Fruit fly (Drosophila melanogaster) whole organism, prepupa: ENCODE measurements around the gene CG6118.

Experiments
- Blimp-1 ChIP-seq: fragments of 200-800 bp; sonication (Bioruptor generic); optimal IDR thresholded peaks from 3 replicates; lab custom pipeline; 2017; ENCODE audit warnings: missing biosample characterization, missing genetic modification characterization, mild to moderate bottlenecking, moderate library complexity, missing genetic modification reagents
- CG10669 ChIP-seq: fragments of 200-800 bp; sonication (Bioruptor generic); optimal IDR thresholded peaks from 3 replicates; lab custom pipeline; 2018; ENCODE audit warnings: missing biosample characterization, mild to moderate bottlenecking, missing genetic modification characterization, moderate library complexity
- CG11294 ChIP-seq: fragments of 200-800 bp; sonication (Bioruptor generic); IDR thresholded peaks from 2 replicates; pipeline ENCODE4 v1.3.6; 2022; ENCODE audit warnings: missing biosample characterization, missing genetic modification characterization
- CG11762 ChIP-seq: fragments of 200-800 bp; sonication (Bioruptor generic); optimal IDR thresholded peaks from 3 replicates; lab custom pipeline; 2016; ENCODE audit warnings: missing biosample characterization, missing genetic modification characterization; ENCODE audit not compliant: insufficient read depth
- CG11902 ChIP-seq: fragments of 200-800 bp; sonication (Bioruptor generic); optimal IDR thresholded peaks from 3 replicates; lab custom pipeline; 2016; ENCODE audit warnings: missing biosample characterization, missing genetic modification characterization
- CG15336 ChIP-seq: fragments of 200-800 bp; sonication (Bioruptor generic); IDR thresholded peaks from 2 replicates; pipeline ENCODE4 v1.3.6; 2022; ENCODE audit warnings: missing biosample characterization, missing genetic modification characterization
- CG1621 ChIP-seq: fragments of 200-800 bp; sonication (Bioruptor generic); optimal IDR thresholded peaks from 3 replicates; lab custom pipeline; 2018; ENCODE audit warnings: missing biosample characterization, mild to moderate bottlenecking, missing genetic modification characterization
- CG3032 ChIP-seq: fragments of 200-800 bp; optimal IDR thresholded peaks from 2 replicates; lab custom pipeline; 2019; ENCODE audit warnings: missing biosample characterization, mild to moderate bottlenecking, missing genetic modification characterization, moderate library complexity
- CG31627 ChIP-seq: fragments of 200-800 bp; sonication (Bioruptor generic); optimal IDR thresholded peaks from 3 replicates; lab custom pipeline; 2016; ENCODE audit warnings: missing biosample characterization, missing genetic modification characterization
- CG32006 ChIP-seq: fragments of 200-800 bp; sonication (Bioruptor generic); optimal IDR thresholded peaks from 3 replicates; lab custom pipeline; 2017; ENCODE audit warnings: missing biosample characterization, mild to moderate bottlenecking, missing genetic modification characterization
- CG34406 ChIP-seq: fragments of 200-800 bp; sonication (Bioruptor generic); optimal IDR thresholded peaks from 3 replicates; lab custom pipeline; 2016; ENCODE audit warnings: missing biosample characterization, missing genetic modification characterization
- CG6276 ChIP-seq: fragments of 200-800 bp; sonication (Bioruptor generic); optimal IDR thresholded peaks from 2 replicates; lab custom pipeline; 2017; ENCODE audit warnings: missing biosample characterization, mild to moderate bottlenecking, missing genetic modification characterization
- CG6792 ChIP-seq: fragments of 200-800 bp; sonication (Bioruptor generic); optimal IDR thresholded peaks from 3 replicates; lab custom pipeline; 2016; ENCODE audit warnings: missing biosample characterization, missing genetic modification characterization
- CG6808 ChIP-seq: fragments of 200-800 bp; sonication (Bioruptor generic); optimal IDR thresholded peaks from 3 replicates; lab custom pipeline; 2017; ENCODE audit warnings: missing biosample characterization, missing genetic modification characterization, mild to moderate bottlenecking, moderate library complexity, missing genetic modification reagents
- CG6854 ChIP-seq: fragments of 200-800 bp; sonication (Bioruptor generic); optimal IDR thresholded peaks from 2 replicates; lab custom pipeline; 2017; ENCODE audit warnings: missing biosample characterization, mild to moderate bottlenecking, missing genetic modification characterization
- CG7368 ChIP-seq: fragments of 200-800 bp; sonication (Bioruptor generic); optimal IDR thresholded peaks from 3 replicates; lab custom pipeline; 2016; ENCODE audit warnings: missing biosample characterization, missing genetic modification characterization
- CG8119 ChIP-seq: fragments of 200-800 bp; sonication (Bioruptor generic); IDR thresholded peaks from 3 replicates; pipeline ENCODE4 v1.3.6; 2022; ENCODE audit warnings: missing biosample characterization, missing genetic modification characterization
- CG8319 ChIP-seq: fragments of 200-800 bp; sonication (Bioruptor generic); optimal IDR thresholded peaks from 3 replicates; lab custom pipeline; 2016; ENCODE audit warnings: missing biosample characterization, missing genetic modification characterization
- CG9139 ChIP-seq: fragments of 200-800 bp; sonication (Bioruptor generic); optimal IDR thresholded peaks from 3 replicates; lab custom pipeline; 2017; ENCODE audit warnings: missing biosample characterization, mild to moderate bottlenecking, missing genetic modification characterization
- Eip93F ChIP-seq: fragments of 200-800 bp; sonication (Bioruptor generic); optimal IDR thresholded peaks from 2 replicates; lab custom pipeline; 2016; ENCODE audit warnings: missing biosample characterization, mild to moderate bottlenecking, missing genetic modification characterization
- Ets21C ChIP-seq: fragments of 200-800 bp; sonication (Bioruptor generic); optimal IDR thresholded peaks from 3 replicates; lab custom pipeline; 2016; ENCODE audit warnings: missing biosample characterization, missing genetic modification characterization
- Ets96B ChIP-seq: fragments of 200-800 bp; optimal IDR thresholded peaks from 2 replicates; lab custom pipeline; 2019; ENCODE audit warnings: missing biosample characterization, mild to moderate bottlenecking, missing genetic modification characterization, moderate library complexity
- Gug ChIP-seq: fragments of 200-800 bp; sonication (Bioruptor generic); IDR thresholded peaks from 2 replicates; pipeline ENCODE4 v1.3.6; 2022; ENCODE audit warnings: missing biosample characterization, missing genetic modification characterization
- Hr38 ChIP-seq: sonication (Bioruptor generic); optimal IDR thresholded peaks from 2 replicates; lab custom pipeline; 2016; ENCODE audit warnings: missing biosample characterization, missing genetic modification characterization
- Hr39 ChIP-seq: fragments of 200-800 bp; sonication (Bioruptor generic); optimal IDR thresholded peaks from 2 replicates; lab custom pipeline; 2016; ENCODE audit warnings: missing biosample characterization, missing genetic modification characterization
- Lpt ChIP-seq: fragments of 200-800 bp; sonication (Bioruptor generic); optimal IDR thresholded peaks from 3 replicates; lab custom pipeline; 2016; ENCODE audit warnings: missing biosample characterization, missing genetic modification characterization
- Met ChIP-seq: fragments of 200-800 bp; sonication (Bioruptor generic); optimal IDR thresholded peaks from 3 replicates; lab custom pipeline; 2016; ENCODE audit warnings: missing biosample characterization, missing genetic modification characterization
- OdsH ChIP-seq: fragments of 200-800 bp; sonication (Bioruptor generic); optimal IDR thresholded peaks from 3 replicates; lab custom pipeline; 2016; ENCODE audit warnings: missing biosample characterization, missing genetic modification characterization
- Smox ChIP-seq: fragments of 200-800 bp; sonication (Bioruptor generic); optimal IDR thresholded peaks from 3 replicates; lab custom pipeline; 2016; ENCODE audit warnings: missing biosample characterization, missing genetic modification characterization
- Sox14 ChIP-seq: fragments of 200-800 bp; sonication (Bioruptor generic); optimal IDR thresholded peaks from 3 replicates; lab custom pipeline; 2016; ENCODE audit warnings: missing biosample characterization, missing genetic modification characterization
- Sox15 ChIP-seq: fragments of 200-800 bp; sonication (Bioruptor generic); optimal IDR thresholded peaks from 3 replicates; lab custom pipeline; 2016; ENCODE audit warnings: missing biosample characterization, missing genetic modification characterization
- acj6 ChIP-seq: fragments of 200-800 bp; sonication (Bioruptor generic); optimal IDR thresholded peaks from 3 replicates; lab custom pipeline; 2016; ENCODE audit warnings: missing biosample characterization, missing genetic modification characterization
- dac ChIP-seq: fragments of 200-800 bp; sonication (Bioruptor generic); optimal IDR thresholded peaks from 2 replicates; lab custom pipeline; 2017; ENCODE audit warnings: missing biosample characterization, mild to moderate bottlenecking, missing genetic modification characterization
- dsx ChIP-seq: fragments of 200-800 bp; optimal IDR thresholded peaks from 3 replicates; lab custom pipeline; 2019; ENCODE audit warnings: missing biosample characterization, mild to moderate bottlenecking, missing genetic modification characterization, moderate library complexity; ENCODE audit not compliant: poor library complexity, severe bottlenecking
- eg ChIP-seq: fragments of 200-800 bp; sonication (Bioruptor generic); IDR thresholded peaks from 3 replicates; pipeline ENCODE4 v1.3.6; 2022; ENCODE audit warnings: missing biosample characterization, missing genetic modification characterization
- esn ChIP-seq: fragments of 200-800 bp; sonication (Bioruptor generic); optimal IDR thresholded peaks from 2 replicates; lab custom pipeline; 2016; ENCODE audit warnings: missing biosample characterization, mild to moderate bottlenecking, missing genetic modification characterization, moderate library complexity
- fd85E ChIP-seq: fragments of 200-800 bp; sonication (Bioruptor generic); optimal IDR thresholded peaks from 3 replicates; lab custom pipeline; 2016; ENCODE audit warnings: missing biosample characterization, missing genetic modification characterization
- fkh ChIP-seq: fragments of 200-800 bp; sonication (Bioruptor generic); optimal IDR thresholded peaks from 3 replicates; lab custom pipeline; 2017; ENCODE audit warnings: missing biosample characterization, mild to moderate bottlenecking, missing genetic modification characterization, moderate library complexity
- lz ChIP-seq: fragments of 200-800 bp; sonication (Bioruptor generic); optimal IDR thresholded peaks from 3 replicates; lab custom pipeline; 2016; ENCODE audit warnings: missing biosample characterization, missing genetic modification characterization
- net ChIP-seq: fragments of 200-800 bp; sonication (Bioruptor generic); optimal IDR thresholded peaks from 3 replicates; lab custom pipeline; 2016; ENCODE audit warnings: missing biosample characterization, missing genetic modification characterization
- pdm3 ChIP-seq: fragments of 200-800 bp; sonication (Bioruptor generic); optimal IDR thresholded peaks from 3 replicates; lab custom pipeline; 2016; ENCODE audit warnings: missing biosample characterization, missing genetic modification characterization
- ss ChIP-seq, 2 experiments: fragments of 200-800 bp; sonication (Bioruptor generic); optimal IDR thresholded peaks; 2 replicates in 1 of 2; 3 replicates in 1 of 2; lab custom pipeline; 2017 to 2018; ENCODE audit warnings: mild to moderate bottlenecking in 2 of 2, missing biosample characterization in 2 of 2, missing genetic modification characterization in 2 of 2, moderate library complexity in 1 of 2
- topi ChIP-seq: fragments of 200-800 bp; sonication (Bioruptor generic); optimal IDR thresholded peaks from 3 replicates; lab custom pipeline; 2016; ENCODE audit warnings: missing biosample characterization, missing genetic modification characterization
- vri ChIP-seq: fragments of 200-800 bp; sonication (Bioruptor generic); optimal IDR thresholded peaks from 3 replicates; lab custom pipeline; 2016; ENCODE audit warnings: missing biosample characterization, mild to moderate bottlenecking, missing genetic modification characterization

Gene CG6118

DNA sequence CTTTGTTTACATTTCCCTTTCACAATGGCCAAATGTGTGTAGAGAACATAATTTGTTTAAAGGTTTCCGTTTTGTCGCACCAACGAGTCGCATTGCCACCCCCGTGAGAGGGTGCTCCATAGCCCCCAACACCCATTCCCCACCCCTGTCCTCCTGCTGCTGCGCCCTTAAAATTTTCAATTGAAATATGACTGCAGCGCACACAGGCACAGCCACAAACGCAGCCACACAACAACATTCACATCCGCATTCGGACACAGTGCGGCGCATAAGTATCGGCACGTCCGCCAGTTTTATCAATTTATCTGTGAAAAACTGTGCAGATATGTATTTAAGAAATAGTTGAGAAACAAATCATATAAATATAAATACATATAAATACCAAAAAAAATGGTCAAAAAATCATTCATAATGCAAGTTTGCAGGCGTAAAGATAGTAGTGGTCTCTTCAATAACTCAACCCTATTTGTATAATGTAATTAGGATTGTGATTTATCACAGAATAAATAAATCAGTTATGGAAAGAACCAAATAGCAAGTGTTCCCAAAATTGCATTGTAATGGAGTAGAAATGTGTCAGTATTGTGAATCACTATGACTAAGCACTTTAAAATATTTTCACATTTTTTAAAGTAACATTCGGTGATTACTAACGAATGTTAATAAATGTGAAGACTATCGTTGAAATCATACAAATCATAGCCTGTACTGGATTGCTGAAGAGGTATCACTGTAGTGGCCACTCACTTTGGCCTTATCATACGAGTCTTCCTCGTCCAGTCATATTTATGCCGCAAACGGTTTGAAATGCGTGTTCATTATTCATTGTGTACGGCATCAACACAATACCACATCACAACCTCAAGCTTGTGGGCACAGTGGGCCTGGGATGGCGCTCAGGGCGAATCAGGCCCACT, 24.5 kb downstream of the CG6118 start (continued):
- peak; percentile 61 for TF ChIP-seq CG32006
- TF ChIP-seq Sox14, result peak; percentile 43
- peak; percentile 45 for TF ChIP-seq dac
- TF ChIP-seq pdm3 (GFP tag; lab: Kevin White, UChicago), result peak; percentile 42
- peak; percentile 44 for TF ChIP-seq CG34406
- peak; percentile 31 for TF ChIP-seq CG6276 (GFP tag; lab: Kevin White, UChicago)
- peak; percentile 49 for TF ChIP-seq Smox (GFP tag; lab: Kevin White, UChicago)
- no peak for TF ChIP-seq Blimp-1 (GFP tag; lab: Kevin White, UChicago)
- 0 out of 3 replicates have a peak, but pooled peaks have one; percentile 12 for TF ChIP-seq CG8119 (GFP tag; lab: Robert Waterston, UW)
- TF ChIP-seq CG3032 (tag; lab: Kevin White, UChicago), result no peak
- TF ChIP-seq Ets21C (GFP tag; lab: Kevin White, UChicago), result no peak
- no peak for TF ChIP-seq CG6854
- peak; percentile 36 for TF ChIP-seq lz
- TF ChIP-seq ss (GFP tag; optimal IDR thresholded peaks at IDR 0.05; lab: Kevin White, UChicago), result no peak
- peak; percentile 43 for TF ChIP-seq fkh (GFP tag; lab: Kevin White, UChicago)
- TF ChIP-seq dsx (GFP tag; lab: Kevin White, UChicago), result no peak
- TF ChIP-seq Eip93F (GFP tag; lab: Kevin White, UChicago), result peak; percentile 25
- 0 out of 2 replicates have a peak, but pooled peaks have one; percentile 22 for TF ChIP-seq Gug (GFP tag; lab: Robert Waterston, UW)
- no peak for TF ChIP-seq Ets96B (tag; lab: Kevin White, UChicago)
- peak; percentile 13 for TF ChIP-seq CG10669 (GFP tag; lab: Kevin White, UChicago)
- no peak for TF ChIP-seq fd85E (GFP tag; lab: Kevin White, UChicago)
- TF ChIP-seq Sox15, result no peak
- TF ChIP-seq topi, result peak; percentile 38
- TF ChIP-seq OdsH, result peak; percentile 43
- no peak for TF ChIP-seq acj6 (GFP tag; lab: Kevin White, UChicago)
- TF ChIP-seq Met (GFP tag; lab: Kevin White, UChicago), result peak; percentile 44
- no peak for TF ChIP-seq CG6808 (GFP tag; lab: Kevin White, UChicago)
- peak; percentile 69 for TF ChIP-seq eg (GFP tag; lab: Robert Waterston, UW)

DNA sequence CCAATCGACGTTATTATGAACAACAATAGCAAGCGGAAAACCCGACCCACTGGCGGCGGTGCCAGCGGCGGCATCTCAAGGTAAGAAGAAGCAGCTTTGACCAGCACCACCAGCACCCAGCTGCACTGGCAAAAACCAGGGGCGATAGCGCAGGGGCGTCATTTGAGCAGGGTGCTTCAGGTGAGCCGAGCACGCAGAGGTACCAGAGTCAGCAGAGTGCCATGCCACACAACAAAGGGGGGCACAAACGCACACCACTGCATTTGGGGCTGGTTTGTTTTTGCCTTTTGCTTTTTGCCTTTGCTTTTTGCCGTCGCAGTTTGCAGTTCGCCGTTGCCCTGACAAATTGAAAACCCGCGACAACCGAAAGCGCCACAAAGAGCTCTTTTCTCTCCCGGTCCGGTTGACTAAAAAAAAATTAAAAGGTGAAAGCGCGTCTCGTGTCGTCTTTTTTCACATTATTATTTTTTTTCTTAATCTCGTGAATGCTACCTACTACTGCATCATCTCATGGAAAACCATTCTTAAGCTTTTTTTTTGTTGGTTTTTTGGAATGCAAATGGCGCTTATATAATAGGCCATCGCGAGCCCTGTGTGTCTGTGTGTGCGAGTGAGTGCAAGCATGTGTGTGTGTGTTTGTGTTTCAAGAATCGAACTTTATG, 25.3 kb downstream of the CG6118 start:
- TF ChIP-seq dsx (GFP tag; lab: Kevin White, UChicago) (no peak), dac (peak; percentile 40), vri (GFP tag; lab: Kevin White, UChicago) (peak; percentile 62), Ets96B (tag; lab: Kevin White, UChicago) (no peak), CG8319 (no peak), CG7368 (GFP tag; lab: Kevin White, UChicago) (peak; percentile 4), topi (peak; percentile 32), CG11762 (peak; percentile 5), esn (GFP tag; lab: Kevin White, UChicago) (peak; percentile 14), CG1621 (tag; lab: Kevin White, UChicago) (no peak), OdsH (peak; percentile 13), Eip93F (GFP tag; lab: Kevin White, UChicago) (no peak), Sox15 (no peak), Blimp-1 (GFP tag; lab: Kevin White, UChicago) (no peak), CG15336 (GFP tag; lab: Robert Waterston, UW) (peak; percentile 64; the same call in 1 of the 2 replicates), CG6276 (GFP tag; lab: Kevin White, UChicago) (no peak), Ets21C (GFP tag; lab: Kevin White, UChicago) (no peak), CG6792 (no peak), Hr39 (no peak), Lpt (peak; percentile 37), Gug (GFP tag; lab: Robert Waterston, UW) (0 out of 2 replicates have a peak, but pooled peaks have one; percentile 42), CG11294 (GFP tag; lab: Robert Waterston, UW) (peak; percentile 48; the same call in 1 of the 2 replicates), CG31627 (GFP tag; lab: Kevin White, UChicago) (peak; percentile 23), net (GFP tag; lab: Kevin White, UChicago) (peak; percentile 23), Met (GFP tag; lab: Kevin White, UChicago) (peak; percentile 15), acj6 (GFP tag; lab: Kevin White, UChicago) (no peak), eg (GFP tag; lab: Robert Waterston, UW) (peak; percentile 65; the same call in 2 of the 3 replicates), pdm3 (GFP tag; lab: Kevin White, UChicago) (peak; percentile 1), CG9139 (GFP tag; lab: Kevin White, UChicago) (no peak), CG11902 (GFP tag; lab: Kevin White, UChicago) (no peak), Sox14 (peak; percentile 25), fkh (GFP tag; lab: Kevin White, UChicago) (no peak), Hr38 (no peak)
